Fruit fly (Drosophila melanogaster) S2 (cell line): ENCODE results near the gene bt.

Source experiments
- CG8478 ChIP-seq: fragments of >200 bp; optimal IDR thresholded peaks from 2 replicates; lab custom pipeline; 2018
- CTCF ChIP-seq, 2 experiments: fragments of >200 bp; optimal IDR thresholded peaks; 2 replicates each; lab custom pipeline; 2018

The bt gene

dm6 chr4:724140-724539 lies at the start of gene bt:
Gene bt, plus strand, starts transcription at chr4:724400.
- TF ChIP-seq CG8478 (lab: Kevin White, UChicago): no peak
- TF ChIP-seq CTCF (optimal IDR thresholded peaks at IDR 0.05; lab: Kevin White, UChicago): no peak

dm6 chr4:694917-695720 lies 29.1 kb upstream of the bt start:
- TF ChIP-seq CTCF (optimal IDR thresholded peaks at IDR 0.05; lab: Kevin White, UChicago) (no peak), CG8478 (lab: Kevin White, UChicago) (no peak)

dm6 chr4:695845-696244 lies 28.4 kb upstream of the bt start, which contains the start of gene myo:
Gene myo, minus strand, starts transcription at chr4:696055.
- TF ChIP-seq CTCF (optimal IDR thresholded peaks at IDR 0.05; lab: Kevin White, UChicago): no peak

dm6 chr4:696638-697037 lies 27.6 kb upstream of the bt start:
- peak; percentile 9 to 33 for TF ChIP-seq CTCF (optimal IDR thresholded peaks at IDR 0.05; lab: Kevin White, UChicago)
- TF ChIP-seq CG8478 (lab: Kevin White, UChicago): no peak

dm6 chr4:697463-697862 lies 26.7 kb upstream of the bt start, which contains the start of gene ey:
Gene ey, plus strand, starts transcription at chr4:697689.
- TF ChIP-seq CG8478 (lab: Kevin White, UChicago) (no peak), CTCF (optimal IDR thresholded peaks at IDR 0.05; lab: Kevin White, UChicago) (peak; percentile 49 to 67)

- TF ChIP-seq CG8478 (lab: Kevin White, UChicago) (no peak), CTCF (optimal IDR thresholded peaks at IDR 0.05; lab: Kevin White, UChicago) (no peak)
Measured at dm6 chr4:701948-702347, 22.3 kb upstream of the bt start.

- TF ChIP-seq CTCF (optimal IDR thresholded peaks at IDR 0.05; lab: Kevin White, UChicago): no peak
- no peak for TF ChIP-seq CG8478 (lab: Kevin White, UChicago)
Measured at dm6 chr4:702806-703301, 21.3 kb upstream of the bt start.

- TF ChIP-seq CG8478 (lab: Kevin White, UChicago) (no peak), CTCF (optimal IDR thresholded peaks at IDR 0.05; lab: Kevin White, UChicago) (no peak)
Measured at dm6 chr4:703992-704690, 20.1 kb upstream of the bt start.

- no peak for TF ChIP-seq CG8478 (lab: Kevin White, UChicago)
- TF ChIP-seq CTCF (optimal IDR thresholded peaks at IDR 0.05; lab: Kevin White, UChicago): no peak
Measured at dm6 chr4:706847-707246, 17.4 kb upstream of the bt start.

dm6 chr4:708665-709064 lies 15.5 kb upstream of the bt start:
- TF ChIP-seq CTCF (optimal IDR thresholded peaks at IDR 0.05; lab: Kevin White, UChicago): no peak

dm6 chr4:709730-710129 lies 14.5 kb upstream of the bt start:
- TF ChIP-seq CTCF (optimal IDR thresholded peaks at IDR 0.05; lab: Kevin White, UChicago): no peak
- TF ChIP-seq CG8478 (lab: Kevin White, UChicago): no peak

dm6 chr4:712897-713296 lies 11.3 kb upstream of the bt start:
- no peak for TF ChIP-seq CG8478 (lab: Kevin White, UChicago)
- no peak for TF ChIP-seq CTCF (optimal IDR thresholded peaks at IDR 0.05; lab: Kevin White, UChicago)

- TF ChIP-seq CTCF (optimal IDR thresholded peaks at IDR 0.05; lab: Kevin White, UChicago) (peak; percentile 90 to 92), CG8478 (lab: Kevin White, UChicago) (no peak)
Measured at dm6 chr4:718614-719013, 5.6 kb upstream of the bt start.

dm6 chr4:721774-722173 lies 2.4 kb upstream of the bt start:
- TF ChIP-seq CTCF (optimal IDR thresholded peaks at IDR 0.05; lab: Kevin White, UChicago): peak in 1 of 2 experiments; percentile 59
- no peak for TF ChIP-seq CG8478 (lab: Kevin White, UChicago)

dm6 chr4:722319-722718 lies 1.9 kb upstream of the bt start:
- TF ChIP-seq CG8478 (lab: Kevin White, UChicago) (no peak), CTCF (optimal IDR thresholded peaks at IDR 0.05; lab: Kevin White, UChicago) (no peak)
